Fruit fly (Drosophila melanogaster) whole organism, embryonic: ENCODE results near the gene CG3529.

Experiments
- Bdp1 ChIP-seq: fragments of 200-800 bp; sonication (Bioruptor generic); optimal IDR thresholded peaks from 3 replicates; lab custom pipeline; 2016; ENCODE audit warnings: missing biosample characterization, missing genetic modification characterization
- CG10979 ChIP-seq: fragments of 200-800 bp; sonication (Bioruptor generic); optimal IDR thresholded peaks from 2 replicates; lab custom pipeline; 2018; ENCODE audit warnings: missing biosample characterization, mild to moderate bottlenecking, missing genetic modification characterization, moderate library complexity
- CG11093 ChIP-seq: fragments of 200-800 bp; sonication (Bioruptor generic); IDR thresholded peaks from 3 replicates; pipeline ENCODE4 v1.3.6; 2022; ENCODE audit warnings: missing biosample characterization, missing genetic modification characterization
- CG11247 ChIP-seq: fragments of 200-800 bp; sonication (Bioruptor generic); IDR thresholded peaks from 2 replicates; pipeline ENCODE4 v1.3.6; 2022; ENCODE audit warnings: missing biosample characterization, missing genetic modification characterization
- CG11560 ChIP-seq: fragments of 200-800 bp; sonication (Bioruptor generic); IDR thresholded peaks from 3 replicates; pipeline ENCODE4 v1.3.6; 2022; ENCODE audit warnings: missing biosample characterization, missing genetic modification characterization
- CG12744 ChIP-seq: fragments of 200-800 bp; sonication (Bioruptor generic); optimal IDR thresholded peaks from 2 replicates; lab custom pipeline; 2016; ENCODE audit warnings: missing biosample characterization, missing genetic modification characterization
- CG13287 ChIP-seq: fragments of 200-800 bp; sonication (Bioruptor generic); IDR thresholded peaks from 2 replicates; pipeline ENCODE4 v1.3.6; 2022; ENCODE audit warnings: missing biosample characterization, missing genetic modification characterization; ENCODE audit not compliant: partially characterized antibody
- CG13624 ChIP-seq: fragments of 200-800 bp; sonication (Bioruptor generic); optimal IDR thresholded peaks from 2 replicates; lab custom pipeline; 2016; ENCODE audit warnings: missing biosample characterization, missing genetic modification characterization
- CG14860 ChIP-seq: fragments of 200-800 bp; sonication (Bioruptor generic); IDR thresholded peaks from 3 replicates; pipeline ENCODE4 v1.3.6; 2022; ENCODE audit warnings: missing biosample characterization, missing genetic modification characterization; ENCODE audit not compliant: partially characterized antibody
- CG17186 ChIP-seq: fragments of 200-800 bp; sonication (Bioruptor generic); optimal IDR thresholded peaks from 3 replicates; lab custom pipeline; 2017; ENCODE audit warnings: missing biosample characterization, missing genetic modification reagents, missing genetic modification characterization
- CG2116 ChIP-seq: fragments of 200-800 bp; sonication (Bioruptor generic); optimal IDR thresholded peaks from 3 replicates; lab custom pipeline; 2018; ENCODE audit warnings: missing biosample characterization, mild to moderate bottlenecking, missing genetic modification characterization
- CG30403 ChIP-seq: fragments of 200-800 bp; sonication (Bioruptor generic); optimal IDR thresholded peaks from 3 replicates; lab custom pipeline; 2016; ENCODE audit warnings: missing biosample characterization, missing genetic modification characterization
- CG31224 ChIP-seq: fragments of 200-800 bp; sonication (Bioruptor generic); IDR thresholded peaks from 2 replicates; pipeline ENCODE4 v1.3.6; 2022; ENCODE audit warnings: missing biosample characterization, missing genetic modification characterization
- CG3726 ChIP-seq: fragments of 200-800 bp; sonication (Bioruptor generic); IDR thresholded peaks from 3 replicates; pipeline ENCODE4, ENCODE4 v1.3.6; 2022; ENCODE audit warnings: missing biosample characterization, missing genetic modification characterization
- CG4328 ChIP-seq: fragments of 200-800 bp; sonication (Bioruptor generic); optimal IDR thresholded peaks from 3 replicates; lab custom pipeline; 2017; ENCODE audit warnings: missing biosample characterization, missing genetic modification reagents, missing genetic modification characterization
- CG7556 ChIP-seq: fragments of 200-800 bp; sonication (Bioruptor generic); optimal IDR thresholded peaks from 2 replicates; lab custom pipeline; 2017; ENCODE audit warnings: missing biosample characterization, mild to moderate bottlenecking, missing genetic modification characterization
- CG8478 ChIP-seq: fragments of >200 bp; optimal IDR thresholded peaks from 2 replicates; lab custom pipeline; 2018
- CG9437 ChIP-seq: fragments of 200-800 bp; sonication (Bioruptor generic); optimal IDR thresholded peaks from 2 replicates; lab custom pipeline; 2018; ENCODE audit warnings: missing biosample characterization, mild to moderate bottlenecking, missing genetic modification characterization
- CTCF ChIP-seq: fragments of 200-800 bp; sonication (Bioruptor generic); optimal IDR thresholded peaks from 2 replicates; lab custom pipeline; 2017; ENCODE audit warnings: missing biosample characterization, mild to moderate bottlenecking, missing genetic modification characterization, moderate library complexity
- Dbx ChIP-seq: fragments of 200-800 bp; sonication (Bioruptor generic); IDR thresholded peaks from 3 replicates; pipeline ENCODE4 v1.3.6; 2022; ENCODE audit warnings: missing biosample characterization, missing genetic modification characterization
- Dp ChIP-seq: fragments of 200-800 bp; sonication (Bioruptor generic); optimal IDR thresholded peaks from 2 replicates; lab custom pipeline; 2018; ENCODE audit warnings: missing biosample characterization, mild to moderate bottlenecking, missing genetic modification characterization, moderate library complexity
- ERR ChIP-seq: fragments of 200-800 bp; sonication (Bioruptor generic); optimal IDR thresholded peaks from 2 replicates; lab custom pipeline; 2016; ENCODE audit warnings: missing biosample characterization, missing genetic modification characterization
- Elba2 ChIP-seq: fragments of 200-800 bp; sonication (Bioruptor generic); optimal IDR thresholded peaks from 3 replicates; lab custom pipeline; 2016; ENCODE audit warnings: missing biosample characterization, missing genetic modification characterization
- Fer1 ChIP-seq: fragments of 200-800 bp; sonication (Bioruptor generic); optimal IDR thresholded peaks from 2 replicates; lab custom pipeline; 2017; ENCODE audit warnings: missing biosample characterization, mild to moderate bottlenecking, missing genetic modification characterization
- HLH4C ChIP-seq: fragments of 200-800 bp; sonication (Bioruptor generic); IDR thresholded peaks from 3 replicates; pipeline ENCODE4 v1.3.6; 2022; ENCODE audit warnings: missing biosample characterization, missing genetic modification characterization; ENCODE audit not compliant: partially characterized antibody
- HmgZ ChIP-seq: fragments of 200-800 bp; sonication (Bioruptor generic); optimal IDR thresholded peaks from 2 replicates; lab custom pipeline; 2018; ENCODE audit warnings: missing biosample characterization, mild to moderate bottlenecking, missing genetic modification characterization
- MTF-1 ChIP-seq: fragments of 200-800 bp; sonication (Bioruptor generic); optimal IDR thresholded peaks from 2 replicates; lab custom pipeline; 2018; ENCODE audit warnings: missing biosample characterization, mild to moderate bottlenecking, missing genetic modification characterization, borderline replicate concordance
- Med ChIP-seq: fragments of 200-800 bp; sonication (Bioruptor generic); peaks from one replicate; lab custom pipeline; 2016; ENCODE audit warnings: missing biosample characterization, missing genetic modification characterization, mild to moderate bottlenecking, inconsistent platforms, moderate library complexity
- Neu2 ChIP-seq: fragments of 200-800 bp; sonication (Bioruptor generic); optimal IDR thresholded peaks from 3 replicates; lab custom pipeline; 2016; ENCODE audit warnings: missing biosample characterization, missing genetic modification characterization, borderline replicate concordance
- bowl ChIP-seq: fragments of 200-800 bp; sonication (Bioruptor generic); IDR thresholded peaks from 2 replicates; pipeline ENCODE4 v1.3.6; 2022; ENCODE audit warnings: missing biosample characterization, missing genetic modification characterization
- crol ChIP-seq: fragments of 200-800 bp; sonication (Bioruptor generic); IDR thresholded peaks from 2 replicates; pipeline ENCODE4 v1.3.6; 2022; ENCODE audit warnings: missing biosample characterization, missing genetic modification characterization
- ewg ChIP-seq: fragments of 200-800 bp; sonication (Bioruptor generic); optimal IDR thresholded peaks from 3 replicates; lab custom pipeline; 2017; ENCODE audit warnings: mild to moderate bottlenecking, missing biosample characterization, missing genetic modification reagents, missing genetic modification characterization
- gt ChIP-seq: fragments of 200-800 bp; sonication (Bioruptor generic); IDR thresholded peaks from 2 replicates; pipeline ENCODE4 v1.3.6; 2022; ENCODE audit warnings: missing biosample characterization, missing genetic modification characterization
- kah ChIP-seq: fragments of 200-800 bp; sonication (Bioruptor generic); optimal IDR thresholded peaks from 2 replicates; lab custom pipeline; 2018; ENCODE audit warnings: missing biosample characterization, mild to moderate bottlenecking, missing genetic modification characterization
- luna ChIP-seq: fragments of 200-800 bp; sonication (Bioruptor generic); optimal IDR thresholded peaks from 2 replicates; lab custom pipeline; 2016; ENCODE audit warnings: missing biosample characterization, missing genetic modification characterization
- maf-S ChIP-seq: fragments of 200-800 bp; sonication (Bioruptor generic); optimal IDR thresholded peaks from 2 replicates; lab custom pipeline; 2016; ENCODE audit warnings: missing biosample characterization, missing genetic modification characterization
- nmo ChIP-seq: fragments of 200-800 bp; sonication (Bioruptor generic); optimal IDR thresholded peaks from 2 replicates; lab custom pipeline; 2018; ENCODE audit warnings: missing biosample characterization, mild to moderate bottlenecking, missing genetic modification characterization, moderate library complexity
- nom ChIP-seq: fragments of 200-800 bp; sonication (Bioruptor generic); optimal IDR thresholded peaks from 2 replicates; lab custom pipeline; 2017; ENCODE audit warnings: missing biosample characterization, missing genetic modification characterization, mild to moderate bottlenecking, moderate library complexity, missing genetic modification reagents
- odd ChIP-seq: fragments of 200-800 bp; sonication (Bioruptor generic); optimal IDR thresholded peaks from 2 replicates; lab custom pipeline; 2017; ENCODE audit warnings: missing biosample characterization, mild to moderate bottlenecking, missing genetic modification characterization
- pb ChIP-seq: fragments of 200-800 bp; sonication (Bioruptor generic); optimal IDR thresholded peaks from 3 replicates; lab custom pipeline; 2016; ENCODE audit warnings: missing biosample characterization, missing genetic modification characterization
- pnt ChIP-seq: fragments of 200-800 bp; sonication (Bioruptor generic); optimal IDR thresholded peaks from 3 replicates; lab custom pipeline; 2016; ENCODE audit warnings: missing biosample characterization, missing genetic modification characterization
- scrt ChIP-seq: fragments of 200-800 bp; sonication (Bioruptor generic); optimal IDR thresholded peaks from 2 replicates; lab custom pipeline; 2018; ENCODE audit warnings: missing biosample characterization, mild to moderate bottlenecking, missing genetic modification characterization, moderate library complexity
- sd ChIP-seq: fragments of 200-800 bp; sonication (Bioruptor generic); optimal IDR thresholded peaks from 3 replicates; lab custom pipeline; 2018; ENCODE audit warnings: missing biosample characterization, mild to moderate bottlenecking, missing genetic modification characterization, moderate library complexity
- seq ChIP-seq: fragments of 200-800 bp; sonication (Bioruptor generic); IDR thresholded peaks from 2 replicates; pipeline ENCODE4 v1.3.6; 2022; ENCODE audit warnings: missing biosample characterization, missing genetic modification characterization
- shn ChIP-seq: fragments of 200-800 bp; sonication (Bioruptor generic); optimal IDR thresholded peaks from 3 replicates; lab custom pipeline; 2016; ENCODE audit warnings: missing biosample characterization, missing genetic modification characterization
- sisA ChIP-seq: fragments of 200-800 bp; sonication (Bioruptor generic); IDR thresholded peaks from 2 replicates; pipeline ENCODE4 v1.3.6; 2022; ENCODE audit warnings: missing biosample characterization, missing genetic modification characterization
- slou ChIP-seq: fragments of 200-800 bp; sonication (Bioruptor generic); optimal IDR thresholded peaks from 3 replicates; lab custom pipeline; 2016; ENCODE audit warnings: missing biosample characterization, missing genetic modification characterization
- tgo ChIP-seq: fragments of 200-800 bp; sonication (Bioruptor generic); IDR thresholded peaks from 3 replicates; pipeline ENCODE4 v1.3.6; 2022; ENCODE audit warnings: missing biosample characterization, missing genetic modification characterization
- unpg ChIP-seq: fragments of 200-800 bp; sonication (Bioruptor generic); optimal IDR thresholded peaks from 3 replicates; lab custom pipeline; 2018; ENCODE audit warnings: missing biosample characterization, mild to moderate bottlenecking, missing genetic modification characterization, moderate library complexity

The CG3529 gene

DNA sequence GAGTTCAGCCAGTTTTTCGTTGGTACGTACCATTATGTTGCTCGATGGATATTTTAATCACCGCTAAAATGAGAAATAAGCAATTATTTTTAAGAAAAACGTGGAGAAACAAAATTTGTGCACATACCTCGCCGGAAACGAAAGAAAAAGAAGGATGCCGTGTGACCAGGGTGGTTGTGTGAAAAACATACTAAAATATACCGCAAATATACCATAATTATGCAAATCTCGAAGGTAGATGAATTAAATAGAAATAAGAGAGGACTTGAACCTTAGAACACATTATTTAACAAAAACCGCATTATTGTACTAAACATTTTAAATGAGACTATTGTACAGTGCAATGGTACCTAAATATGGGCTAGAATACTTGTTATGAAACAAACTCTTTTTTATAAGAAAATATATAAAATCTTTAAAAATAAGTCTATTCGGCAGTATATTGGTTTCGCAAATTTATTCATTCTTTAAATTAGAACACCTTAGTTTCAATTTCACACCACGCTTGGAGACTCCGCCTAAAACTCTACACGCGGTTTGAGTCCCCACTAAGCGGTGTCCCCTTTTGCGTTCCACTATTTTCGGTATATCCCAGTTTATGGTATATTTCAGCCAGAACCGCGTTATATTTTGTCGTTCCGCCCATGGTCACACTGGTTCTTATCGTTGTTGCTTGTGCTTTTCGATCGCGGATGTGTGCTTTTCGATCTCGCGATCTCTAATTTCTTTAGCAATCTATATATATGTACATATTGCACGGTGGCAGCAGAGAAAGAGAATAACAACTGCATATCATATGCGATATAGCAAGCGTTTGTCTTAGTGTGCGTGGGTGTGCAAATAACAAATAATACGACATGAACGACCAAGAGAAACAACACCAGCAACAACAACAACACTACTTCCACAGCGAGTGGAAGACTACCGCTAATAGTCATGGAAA is 16.7 kb upstream of the CG3529 start, which contains the start of the genes RpS17 and MTF-1:
RpS17 (minus strand) TSS at position 157 of the 943 bp plus-strand sequence.
MTF-1 (plus strand) TSS at position 648 of the 943 bp plus-strand sequence.
- TF ChIP-seq tgo (peak; percentile 51), pb (GFP tag; lab: Kevin White, UChicago) (no peak), CG3726 (GFP tag; lab: Robert Waterston, UW) (no peak), maf-S (GFP tag; lab: Kevin White, UChicago) (peak; percentile 4), CG2116 (GFP tag; lab: Kevin White, UChicago) (peak; percentile 64), nom (GFP tag; lab: Kevin White, UChicago) (peak; percentile 80), sd (tag; lab: Kevin White, UChicago) (no peak), CG7556 (GFP tag; lab: Kevin White, UChicago) (peak; percentile 22), crol (GFP tag; lab: Robert Waterston, UW) (0 out of 2 replicates have a peak, but pooled peaks have one; percentile 15), HmgZ (tag; lab: Kevin White, UChicago) (peak; percentile 48), pnt (GFP tag; lab: Kevin White, UChicago) (no peak), Med (GFP tag; lab: Kevin White, UChicago) (peak; percentile 92), MTF-1 (GFP tag; lab: Kevin White, UChicago) (peak; percentile 93), unpg (GFP tag; lab: Kevin White, UChicago) (peak; percentile 60), odd (GFP tag; lab: Kevin White, UChicago) (peak; percentile 71), scrt (GFP tag; lab: Kevin White, UChicago) (peak; percentile 39), shn (GFP tag; lab: Kevin White, UChicago) (peak; percentile 2), CG12744 (no peak), sisA (GFP tag; lab: Robert Waterston, UW) (no peak), kah (GFP tag; lab: Kevin White, UChicago) (peak; percentile 57), CTCF (GFP tag; lab: Kevin White, UChicago) (peak; percentile 62), CG11093 (GFP tag; lab: Robert Waterston, UW) (no peak), CG13287 (peak; percentile 61; the same call in 1 of the 2 replicates), bowl (GFP tag; lab: Robert Waterston, UW) (no peak), Dp (GFP tag; lab: Kevin White, UChicago) (peak; percentile 39), CG30403 (GFP tag; lab: Kevin White, UChicago) (peak; percentile 9), gt (GFP tag; lab: Robert Waterston, UW) (no peak), CG11560 (tag; lab: Robert Waterston, UW) (no peak), Neu2 (GFP tag; lab: Kevin White, UChicago) (no peak), Dbx (GFP tag; lab: Robert Waterston, UW) (peak; percentile 34; the same call in 2 of the 3 replicates), CG4328 (GFP tag; lab: Kevin White, UChicago) (peak; percentile 63), Elba2 (GFP tag; lab: Kevin White, UChicago) (no peak), CG8478 (lab: Kevin White, UChicago) (no peak), Bdp1 (GFP tag; lab: Kevin White, UChicago) (peak; percentile 23), CG10979 (tag; lab: Kevin White, UChicago) (no peak), seq (GFP tag; lab: Robert Waterston, UW) (peak; percentile 27; the same call in 1 of the 2 replicates), CG9437 (peak; percentile 16), luna (peak; percentile 7), slou (peak; percentile 53), Fer1 (GFP tag; lab: Kevin White, UChicago) (peak; percentile 61), nmo (GFP tag; lab: Kevin White, UChicago) (peak; percentile 48), ewg (GFP tag; lab: Kevin White, UChicago) (no peak), CG14860 (GFP tag; lab: Robert Waterston, UW) (no peak), CG31224 (GFP tag; lab: Robert Waterston, UW) (no peak), CG17186 (GFP tag; lab: Kevin White, UChicago) (no peak), CG13624 (GFP tag; lab: Kevin White, UChicago) (peak; percentile 20), HLH4C (GFP tag; lab: Robert Waterston, UW) (no peak), ERR (GFP tag; lab: Kevin White, UChicago) (no peak), CG11247 (GFP tag; lab: Robert Waterston, UW) (no peak)
